Fruit fly (Drosophila melanogaster): ENCODE measurements around the gene snsl.

The snsl gene

dm6 chr2L:4891914-4892469, 14.6 kb downstream of the snsl start, which contains the start of gene CG3036:
TSS of gene CG3036 (plus strand) at chr2L:4892112.
- TF ChIP-seq CG1832 (GFP tag; optimal IDR thresholded peaks at IDR 0.05) (no peak), CG4854 (GFP tag; optimal IDR thresholded peaks at IDR 0.05) (no peak), Dip2 (GFP tag; IDR thresholded peaks at IDR 0.05) (no peak), CG9727 (GFP tag; optimal IDR thresholded peaks at IDR 0.05) (peak; percentile 48), CG4424 (GFP tag; optimal IDR thresholded peaks at IDR 0.05) (peak; percentile 5), Hr3 (GFP tag; optimal IDR thresholded peaks at IDR 0.05) (no peak), maf-S (GFP tag; optimal IDR thresholded peaks at IDR 0.05) (no peak), dmrt99B (tag; optimal IDR thresholded peaks at IDR 0.05) (peak; percentile 25), Abd-B (GFP tag; optimal IDR thresholded peaks at IDR 0.05) (no peak), CG3065 (GFP tag; optimal IDR thresholded peaks at IDR 0.05) (no peak), Ptx1 (GFP tag; IDR thresholded peaks at IDR 0.05) (no peak), CG12659 (GFP tag; optimal IDR thresholded peaks at IDR 0.05) (peak; percentile 14), CG1602 (GFP tag; optimal IDR thresholded peaks at IDR 0.05) (no peak), dpn (GFP tag; optimal IDR thresholded peaks at IDR 0.05) (no peak), Poxn (GFP tag; IDR thresholded peaks at IDR 0.05) (no peak), wdn (GFP tag; IDR thresholded peaks at IDR 0.05) (0 out of 2 replicates have a peak, but pooled peaks have one; percentile 15), kay (GFP tag; optimal IDR thresholded peaks at IDR 0.05) (no peak), zfh2 (GFP tag; optimal IDR thresholded peaks at IDR 0.05) (no peak), esg (GFP tag; conservative IDR thresholded peaks at IDR 0.05) (no peak), CG2889 (GFP tag; IDR thresholded peaks at IDR 0.05) (no peak), CG30431 (GFP tag; optimal IDR thresholded peaks at IDR 0.05) (no peak), Side (GFP tag; optimal IDR thresholded peaks at IDR 0.05) (peak; percentile 53), ttk (GFP tag; IDR thresholded peaks at IDR 0.05) (no peak), ara (GFP tag; IDR thresholded peaks at IDR 0.05) (0 out of 2 replicates have a peak, but pooled peaks have one; percentile 16), CG12942 (GFP tag; optimal IDR thresholded peaks at IDR 0.05) (no peak), CG42726 (GFP tag; IDR thresholded peaks at IDR 0.05; ENCODE audit: partially characterized antibody) (peak; percentile 72), Oaz (GFP tag; IDR thresholded peaks at IDR 0.05) (no peak), eyg (GFP tag; optimal IDR thresholded peaks at IDR 0.05) (no peak), PHDP (tag; optimal IDR thresholded peaks at IDR 0.05) (no peak), CG18011 (GFP tag; optimal IDR thresholded peaks at IDR 0.05) (no peak), Fer2 (tag; optimal IDR thresholded peaks at IDR 0.05) (no peak), Dfd (GFP tag; optimal IDR thresholded peaks at IDR 0.05) (no peak), Adf1 (GFP tag; IDR thresholded peaks at IDR 0.05) (peak; percentile 100), cwo (GFP tag; optimal IDR thresholded peaks at IDR 0.05) (peak; percentile 81), CG1233 (GFP tag; optimal IDR thresholded peaks at IDR 0.05) (no peak), ab (GFP tag; optimal IDR thresholded peaks at IDR 0.05) (no peak), CG1603 (tag; optimal IDR thresholded peaks at IDR 0.05) (peak; percentile 31), CG2712 (tag; optimal IDR thresholded peaks at IDR 0.05) (peak; percentile 58), Ets65A (GFP tag) (no peak), CG31224 (GFP tag; IDR thresholded peaks at IDR 0.05) (no peak), CG12071 (GFP tag; optimal IDR thresholded peaks at IDR 0.05) (peak; percentile 3), lilli (GFP tag; optimal IDR thresholded peaks at IDR 0.05) (peak; percentile 57), sens-2 (GFP tag; IDR thresholded peaks at IDR 0.05) (peak; percentile 31; the same call in 1 of the 2 replicates), ham (GFP tag; IDR thresholded peaks at IDR 0.05) (no peak), pum (GFP tag; optimal IDR thresholded peaks at IDR 0.05) (no peak), CG10274 (GFP tag; optimal IDR thresholded peaks at IDR 0.05) (no peak), jumu (GFP tag; optimal IDR thresholded peaks at IDR 0.05) (no peak), HLH54F (GFP tag; optimal IDR thresholded peaks at IDR 0.05) (no peak), sna (GFP tag; IDR thresholded peaks at IDR 0.05; ENCODE audit: partially characterized antibody) (peak; percentile 62), CG14441 (GFP tag; IDR thresholded peaks at IDR 0.05) (no peak), sens (GFP tag) (peak; percentile 82), CHES-1-like (GFP tag; optimal IDR thresholded peaks at IDR 0.05) (peak; percentile 17)

All from whole organism, embryonic.